Fruit fly (Drosophila melanogaster) whole organism, embryonic: ENCODE results near the gene Gen.
A peak's percentile ranks its signal among the peaks of the same experiment; 100 is the strongest.

Experiments
- BEAF-32 ChIP-seq: fragments of 200-800 bp; sonication (Bioruptor generic); optimal IDR thresholded peaks from 3 replicates; lab custom pipeline; 2017; ENCODE audit warnings: missing biosample characterization, missing genetic modification characterization, mild to moderate bottlenecking, moderate library complexity, missing genetic modification reagents
- CG1024 ChIP-seq: fragments of 200-800 bp; sonication (Bioruptor generic); IDR thresholded peaks from 2 replicates; pipeline ENCODE4 v1.3.6; 2022; ENCODE audit warnings: missing biosample characterization, missing genetic modification characterization
- CG10431 ChIP-seq: fragments of 200-800 bp; sonication (Bioruptor generic); optimal IDR thresholded peaks from 3 replicates; lab custom pipeline; 2018; ENCODE audit warnings: missing biosample characterization, mild to moderate bottlenecking, missing genetic modification characterization
- CG11723 ChIP-seq: fragments of 200-800 bp; sonication (Bioruptor generic); optimal IDR thresholded peaks from 2 replicates; lab custom pipeline; 2017; ENCODE audit warnings: missing biosample characterization, mild to moderate bottlenecking, missing genetic modification characterization
- CG12236 ChIP-seq: fragments of 200-800 bp; sonication (Bioruptor generic); optimal IDR thresholded peaks from 2 replicates; lab custom pipeline; 2016; ENCODE audit warnings: missing biosample characterization, missing genetic modification characterization
- CG12942 ChIP-seq: fragments of 200-800 bp; sonication (Bioruptor generic); optimal IDR thresholded peaks from 3 replicates; lab custom pipeline; 2016; ENCODE audit warnings: missing biosample characterization, missing genetic modification characterization
- CG14710 ChIP-seq: fragments of 200-800 bp; sonication (Bioruptor generic); optimal IDR thresholded peaks from 3 replicates; lab custom pipeline; 2019; ENCODE audit warnings: missing biosample characterization, mild to moderate bottlenecking, missing genetic modification characterization, moderate library complexity
- CG2120 ChIP-seq: fragments of 200-800 bp; sonication (Bioruptor generic); optimal IDR thresholded peaks from 3 replicates; lab custom pipeline; 2016; ENCODE audit warnings: missing biosample characterization, missing genetic modification characterization
- CG2889 ChIP-seq: fragments of 200-800 bp; sonication (Bioruptor generic); IDR thresholded peaks from 3 replicates; pipeline ENCODE4 v1.3.6; 2022; ENCODE audit warnings: missing biosample characterization, missing genetic modification characterization
- CG3281 ChIP-seq: fragments of 200-800 bp; sonication (Bioruptor generic); optimal IDR thresholded peaks from 3 replicates; lab custom pipeline; 2017; ENCODE audit warnings: missing biosample characterization, mild to moderate bottlenecking, missing genetic modification characterization
- CG43689 ChIP-seq: fragments of 200-800 bp; sonication (Bioruptor generic); IDR thresholded peaks from 2 replicates; pipeline ENCODE4 v1.3.6; 2022; ENCODE audit warnings: missing biosample characterization, missing genetic modification characterization
- CG4730 ChIP-seq: fragments of 200-800 bp; sonication (Bioruptor generic); IDR thresholded peaks from 2 replicates; pipeline ENCODE4 v1.3.6; 2022; ENCODE audit warnings: missing biosample characterization, missing genetic modification characterization
- CG5180 ChIP-seq: fragments of 200-800 bp; sonication (Bioruptor generic); optimal IDR thresholded peaks from 3 replicates; lab custom pipeline; 2017; ENCODE audit warnings: missing biosample characterization, missing genetic modification characterization, mild to moderate bottlenecking, moderate library complexity, missing genetic modification reagents
- CG6654 ChIP-seq: fragments of 200-800 bp; sonication (Bioruptor generic); optimal IDR thresholded peaks from 2 replicates; lab custom pipeline; 2017; ENCODE audit warnings: missing biosample characterization, mild to moderate bottlenecking, missing genetic modification characterization
- CG6683 ChIP-seq: fragments of 200-800 bp; sonication (Bioruptor generic); optimal IDR thresholded peaks from 2 replicates; lab custom pipeline; 2017; ENCODE audit warnings: missing biosample characterization, mild to moderate bottlenecking, missing genetic modification characterization, missing genetic modification reagents
- CG8359 ChIP-seq: fragments of 200-800 bp; sonication (Bioruptor generic); optimal IDR thresholded peaks from 2 replicates; lab custom pipeline; 2017; ENCODE audit warnings: missing biosample characterization, mild to moderate bottlenecking, missing genetic modification characterization, borderline replicate concordance
- CHES-1-like ChIP-seq: fragments of 200-800 bp; sonication (Bioruptor generic); optimal IDR thresholded peaks from 2 replicates; lab custom pipeline; 2016; ENCODE audit warnings: missing biosample characterization, missing genetic modification characterization
- CoRest ChIP-seq: fragments of 200-800 bp; sonication (Bioruptor generic); optimal IDR thresholded peaks from 3 replicates; lab custom pipeline; 2018; ENCODE audit warnings: missing biosample characterization, mild to moderate bottlenecking, missing genetic modification characterization, moderate library complexity
- Dad ChIP-seq: fragments of 200-800 bp; sonication (Bioruptor generic); optimal IDR thresholded peaks from 3 replicates; lab custom pipeline; 2016; ENCODE audit warnings: missing biosample characterization, missing genetic modification characterization
- Dfd ChIP-seq, 2 experiments: fragments of >200 bp; optimal IDR thresholded peaks; 2 replicates each; lab custom pipeline; 2017; ENCODE audit warnings: missing biosample characterization in 2 of 2, missing genetic modification characterization in 2 of 2
- Dp ChIP-seq: fragments of 200-800 bp; sonication (Bioruptor generic); optimal IDR thresholded peaks from 2 replicates; lab custom pipeline; 2018; ENCODE audit warnings: missing biosample characterization, mild to moderate bottlenecking, missing genetic modification characterization, moderate library complexity
- Dref ChIP-seq: fragments of 200-800 bp; sonication (Bioruptor generic); IDR thresholded peaks from 2 replicates; pipeline ENCODE4 v1.3.6; 2022; ENCODE audit warnings: missing biosample characterization, missing genetic modification characterization
- Ets97D ChIP-seq: fragments of 200-800 bp; sonication (Bioruptor generic); optimal IDR thresholded peaks from 3 replicates; lab custom pipeline; 2016; ENCODE audit warnings: missing biosample characterization, missing genetic modification characterization
- Hmx ChIP-seq: fragments of 200-800 bp; sonication (Bioruptor generic); optimal IDR thresholded peaks from 2 replicates; lab custom pipeline; 2016; ENCODE audit warnings: missing biosample characterization, missing genetic modification characterization
- Jarid2 ChIP-seq: fragments of 200-800 bp; sonication (Bioruptor generic); optimal IDR thresholded peaks from 3 replicates; lab custom pipeline; 2017; ENCODE audit warnings: mild to moderate bottlenecking, missing biosample characterization, missing genetic modification reagents, missing genetic modification characterization
- Kr ChIP-seq: fragments of 200-800 bp; sonication (Bioruptor generic); optimal IDR thresholded peaks from 2 replicates; lab custom pipeline; 2017; ENCODE audit warnings: missing biosample characterization, mild to moderate bottlenecking, missing genetic modification characterization
- Mrtf ChIP-seq: fragments of 200-800 bp; sonication (Bioruptor generic); IDR thresholded peaks from 3 replicates; pipeline ENCODE4 v1.3.6; 2022; ENCODE audit warnings: missing biosample characterization, missing genetic modification characterization
- Nf-YC ChIP-seq: fragments of 200-800 bp; optimal IDR thresholded peaks from 3 replicates; lab custom pipeline; 2019; ENCODE audit warnings: missing biosample characterization, mild to moderate bottlenecking, missing genetic modification characterization, moderate library complexity
- Pdp1 ChIP-seq, 2 experiments: fragments of 200-800 bp; sonication (Bioruptor generic); optimal IDR thresholded peaks; 3 replicates each; lab custom pipeline; 2016; ENCODE audit warnings: missing biosample characterization in 2 of 2, missing genetic modification characterization in 2 of 2, mild to moderate bottlenecking in 1 of 2, moderate library complexity in 1 of 2
- Ravus ChIP-seq: fragments of 200-800 bp; sonication (Bioruptor generic); IDR thresholded peaks from 2 replicates; pipeline ENCODE4 v1.3.6; 2022; ENCODE audit warnings: missing biosample characterization, missing genetic modification characterization
- ash1 ChIP-seq: fragments of 200-800 bp; sonication (Bioruptor generic); optimal IDR thresholded peaks from 2 replicates; lab custom pipeline; 2018; ENCODE audit warnings: missing biosample characterization, mild to moderate bottlenecking, missing genetic modification characterization
- chinmo ChIP-seq: fragments of 200-800 bp; sonication (Bioruptor generic); IDR thresholded peaks from 4 replicates; pipeline ENCODE4 v1.3.6; 2022; ENCODE audit warnings: missing biosample characterization, missing genetic modification characterization; ENCODE audit not compliant: partially characterized antibody
- dpn ChIP-seq, 2 experiments: fragments of 200-800 bp; sonication (Bioruptor generic); optimal IDR thresholded peaks; 3 replicates each; lab custom pipeline; 2016; ENCODE audit warnings: missing biosample characterization in 2 of 2, missing genetic modification characterization in 2 of 2
- gro ChIP-seq: fragments of 200-800 bp; sonication (Bioruptor generic); optimal IDR thresholded peaks from 2 replicates; lab custom pipeline; 2016; ENCODE audit warnings: missing biosample characterization, missing genetic modification characterization
- jigr1 ChIP-seq: fragments of 200-800 bp; sonication (Bioruptor generic); IDR thresholded peaks from 3 replicates; pipeline ENCODE4 v1.3.6; 2022; ENCODE audit warnings: missing biosample characterization, missing genetic modification characterization
- kay ChIP-seq: fragments of 200-800 bp; sonication (Bioruptor generic); optimal IDR thresholded peaks from 2 replicates; lab custom pipeline; 2016; ENCODE audit warnings: missing biosample characterization, missing genetic modification characterization
- p53 ChIP-seq: fragments of 200-800 bp; sonication (Bioruptor generic); optimal IDR thresholded peaks from 2 replicates; lab custom pipeline; 2016; ENCODE audit warnings: missing biosample characterization, missing genetic modification characterization
- pan ChIP-seq, 4 experiments: fragments of >200 bp in 3 of 4; fragments of 200-800 bp in 1 of 4; sonication (Bioruptor generic) in 1 of 4; optimal IDR thresholded peaks in 3 of 4; IDR thresholded peaks in 1 of 4; 2 replicates each; pipeline versions ENCODE4 v1.3.6 to Lab custom; 2017 to 2022; ENCODE audit warnings: missing biosample characterization in 2 of 4, missing genetic modification characterization in 2 of 4, mixed read lengths in 1 of 4
- phol ChIP-seq: fragments of 200-800 bp; sonication (Bioruptor generic); optimal IDR thresholded peaks from 3 replicates; lab custom pipeline; 2018; ENCODE audit warnings: missing biosample characterization, mild to moderate bottlenecking, missing genetic modification characterization, moderate library complexity
- row ChIP-seq: fragments of 200-800 bp; sonication (Bioruptor generic); IDR thresholded peaks from 3 replicates; pipeline ENCODE4 v1.3.6; 2022; ENCODE audit warnings: missing biosample characterization, missing genetic modification characterization
- scrt ChIP-seq: fragments of 200-800 bp; sonication (Bioruptor generic); optimal IDR thresholded peaks from 2 replicates; lab custom pipeline; 2018; ENCODE audit warnings: missing biosample characterization, mild to moderate bottlenecking, missing genetic modification characterization, moderate library complexity
- sisA ChIP-seq: fragments of 200-800 bp; sonication (Bioruptor generic); IDR thresholded peaks from 2 replicates; pipeline ENCODE4 v1.3.6; 2022; ENCODE audit warnings: missing biosample characterization, missing genetic modification characterization
- sna ChIP-seq: fragments of 200-800 bp; sonication (Bioruptor generic); IDR thresholded peaks from 2 replicates; pipeline ENCODE4 v1.3.6; 2022; ENCODE audit warnings: missing biosample characterization, missing genetic modification characterization; ENCODE audit not compliant: partially characterized antibody
- tap ChIP-seq: fragments of 200-800 bp; optimal IDR thresholded peaks from 3 replicates; lab custom pipeline; 2019; ENCODE audit warnings: missing biosample characterization, mild to moderate bottlenecking, missing genetic modification characterization, moderate library complexity
- tin ChIP-seq: fragments of 200-800 bp; sonication (Bioruptor generic); optimal IDR thresholded peaks from 3 replicates; lab custom pipeline; 2016; ENCODE audit warnings: missing biosample characterization, missing genetic modification characterization
- tna ChIP-seq: fragments of 200-800 bp; sonication (Bioruptor generic); IDR thresholded peaks from 2 replicates; pipeline ENCODE4 v1.3.6; 2022; ENCODE audit warnings: missing biosample characterization, missing genetic modification characterization; ENCODE audit not compliant: partially characterized antibody
- tx ChIP-seq: fragments of 200-800 bp; sonication (Bioruptor generic); optimal IDR thresholded peaks from 2 replicates; lab custom pipeline; 2016; ENCODE audit warnings: missing biosample characterization, missing genetic modification characterization
- zf30C ChIP-seq: fragments of 200-800 bp; sonication (Bioruptor generic); optimal IDR thresholded peaks from 3 replicates; lab custom pipeline; 2018; ENCODE audit warnings: missing biosample characterization, mild to moderate bottlenecking, missing genetic modification characterization
- zfh2 ChIP-seq: fragments of 200-800 bp; sonication (Bioruptor generic); optimal IDR thresholded peaks from 2 replicates; lab custom pipeline; 2016; ENCODE audit warnings: missing biosample characterization, missing genetic modification characterization

The Gen gene

dm6 chr3L:5139312-5139711 lies 12.9 kb downstream of the Gen start, which contains the start of the genes Tcs5 and CHMP2B (continued):
- TF ChIP-seq pan (optimal IDR thresholded peaks at IDR 0.05; lab: Kevin White, UChicago) (no peak), pan (GFP tag; optimal IDR thresholded peaks at IDR 0.05 in 1 of 2, IDR thresholded peaks at IDR 0.05 in 1 of 2) (peak in 1 of 2 experiments; percentile 100), Dfd (GFP tag; optimal IDR thresholded peaks at IDR 0.05; lab: Kevin White, UChicago) (no peak), CG14710 (tag; lab: Kevin White, UChicago) (peak; percentile 99), CG43689 (GFP tag; lab: Robert Waterston, UW) (peak; percentile 99), Ets97D (GFP tag; lab: Kevin White, UChicago) (peak; percentile 85), CG5180 (GFP tag; lab: Kevin White, UChicago) (peak; percentile 90), Ravus (GFP tag; lab: Robert Waterston, UW) (peak; percentile 100), CG2120 (GFP tag; lab: Kevin White, UChicago) (peak; percentile 100), tin (GFP tag; lab: Kevin White, UChicago) (peak; percentile 100), Dref (GFP tag; lab: Robert Waterston, UW) (peak; percentile 61), chinmo (GFP tag; lab: Robert Waterston, UW) (0 out of 4 replicates have a peak, but pooled peaks have one; percentile 52), CG4730 (GFP tag; lab: Robert Waterston, UW) (peak; percentile 100), jigr1 (GFP tag; lab: Robert Waterston, UW) (peak; percentile 100), CG11723 (GFP tag; lab: Kevin White, UChicago) (peak; percentile 100), Kr (GFP tag; lab: Kevin White, UChicago) (peak; percentile 94), phol (peak; percentile 100), CG12236 (GFP tag; lab: Kevin White, UChicago) (peak; percentile 99), row (GFP tag; lab: Robert Waterston, UW) (peak; percentile 100), kay (GFP tag; lab: Kevin White, UChicago) (peak; percentile 96), sna (GFP tag; lab: Robert Waterston, UW) (0 out of 2 replicates have a peak, but pooled peaks have one; percentile 42), zf30C (GFP tag; lab: Kevin White, UChicago) (no peak), CG3281 (peak; percentile 99), Mrtf (GFP tag; lab: Robert Waterston, UW) (peak; percentile 100), ash1 (GFP tag; lab: Kevin White, UChicago) (peak; percentile 97), CG1024 (peak; percentile 99), CG6683 (GFP tag; lab: Kevin White, UChicago) (peak; percentile 97), CG2889 (GFP tag; lab: Robert Waterston, UW) (peak; percentile 100), zfh2 (GFP tag; lab: Kevin White, UChicago) (peak; percentile 100), CG12942 (GFP tag; lab: Kevin White, UChicago) (peak; percentile 100), sisA (peak; percentile 100), CoRest (tag; lab: Kevin White, UChicago) (peak; percentile 100), gro (GFP tag; lab: Kevin White, UChicago) (peak; percentile 98), CG6654 (GFP tag; lab: Kevin White, UChicago) (peak; percentile 96), Hmx (GFP tag; lab: Kevin White, UChicago) (no peak), Jarid2 (peak; percentile 94), Nf-YC (tag; lab: Kevin White, UChicago) (peak; percentile 86), tap (tag; lab: Kevin White, UChicago) (peak; percentile 99), tna (no peak), Dad (peak; percentile 98), CHES-1-like (GFP tag; lab: Kevin White, UChicago) (peak; percentile 99), Pdp1 (GFP tag; optimal IDR thresholded peaks at IDR 0.05; lab: Kevin White, UChicago) (peak; percentile 99 to 100), dpn (GFP tag; optimal IDR thresholded peaks at IDR 0.05; lab: Kevin White, UChicago) (peak; percentile 100), Dp (peak; percentile 66), tx (GFP tag; lab: Kevin White, UChicago) (peak; percentile 99), p53 (GFP tag; lab: Kevin White, UChicago) (peak; percentile 98), BEAF-32 (GFP tag; lab: Kevin White, UChicago) (peak; percentile 54), CG8359 (GFP tag; lab: Kevin White, UChicago) (peak; percentile 96), scrt (GFP tag; lab: Kevin White, UChicago) (peak; percentile 98), CG10431 (GFP tag; lab: Kevin White, UChicago) (peak; percentile 98)
